Fruit fly (Drosophila melanogaster): ENCODE data around the gene Srg1.

DNA sequence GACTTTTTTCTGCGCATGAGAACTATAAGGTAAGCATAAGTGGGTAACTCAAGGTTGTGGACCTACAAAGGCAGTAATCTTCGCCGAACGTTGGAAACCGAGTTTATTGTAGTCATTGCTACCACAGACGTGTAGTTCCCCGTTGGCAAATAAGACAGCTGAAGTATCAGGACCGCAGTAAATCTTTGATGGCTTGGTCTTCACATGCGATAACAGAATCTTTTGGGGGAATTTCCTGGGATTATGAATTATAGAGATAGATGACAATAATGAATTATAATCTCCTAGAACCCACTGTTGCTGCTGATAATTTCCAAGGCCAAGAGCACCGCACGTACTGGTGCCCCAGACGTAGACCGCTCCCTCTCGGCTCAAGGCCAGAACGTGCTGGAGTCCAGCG, 41.5 kb downstream of the Srg1 start:
- TF ChIP-seq CG11762 (GFP tag; optimal IDR thresholded peaks at IDR 0.05; ENCODE audit: insufficient read depth) (no peak), Gug (GFP tag; IDR thresholded peaks at IDR 0.05) (no peak), CG8319 (GFP tag; optimal IDR thresholded peaks at IDR 0.05) (no peak)
